Worm (Caenorhabditis elegans): ENCODE data around the gene acox-1.6.

The acox-1.6 gene

ce11 chrX:15838496-15838948, at the start of gene acox-1.6:
Gene acox-1.6 (minus strand): TSS chrX:15838546.
- TF ChIP-seq jun-1 (tag; optimal IDR thresholded peaks at IDR 0.05) (no peak), daf-16 (GFP tag; optimal IDR thresholded peaks at IDR 0.05) (no peak), daf-16 (tag; optimal IDR thresholded peaks at IDR 0.05) (peak; percentile 68), nhr-42 (GFP tag; IDR thresholded peaks at IDR 0.05) (no peak), nhr-10 (tag; optimal IDR thresholded peaks at IDR 0.05) (no peak), R02D3.7 (tag; optimal IDR thresholded peaks at IDR 0.05) (no peak), spr-1 (tag; optimal IDR thresholded peaks at IDR 0.05) (no peak), pqm-1 (tag; optimal IDR thresholded peaks at IDR 0.05) (peak; percentile 66), nhr-76 (tag; optimal IDR thresholded peaks at IDR 0.05) (no peak), aha-1 (tag) (peak; percentile 68), Y5F2A.4 (GFP tag; optimal IDR thresholded peaks at IDR 0.05) (no peak), daf-19 (GFP tag; conservative IDR thresholded peaks at IDR 0.05) (no peak), F37D6.2 (tag; optimal IDR thresholded peaks at IDR 0.05) (no peak), ztf-7 (tag; optimal IDR thresholded peaks at IDR 0.05) (no peak), zip-2 (tag; optimal IDR thresholded peaks at IDR 0.05) (no peak), ceh-62 (tag; optimal IDR thresholded peaks at IDR 0.05) (no peak), nhr-28 (tag; optimal IDR thresholded peaks at IDR 0.05) (peak; percentile 80), daf-12 (tag; optimal IDR thresholded peaks at IDR 0.05) (no peak), nhr-6 (tag; optimal IDR thresholded peaks at IDR 0.05) (no peak), hlh-11 (tag; optimal IDR thresholded peaks at IDR 0.05) (peak; percentile 7), lin-13 (GFP tag; optimal IDR thresholded peaks at IDR 0.05) (no peak), ctbp-1 (GFP tag; IDR thresholded peaks at IDR 0.05) (no peak), dmd-8 (GFP tag; IDR thresholded peaks at IDR 0.05) (no peak), attf-4 (tag; optimal IDR thresholded peaks at IDR 0.05) (no peak), lsy-2 (tag; optimal IDR thresholded peaks at IDR 0.05) (no peak), fkh-10 (GFP tag; optimal IDR thresholded peaks at IDR 0.05) (no peak), nhr-25 (tag; optimal IDR thresholded peaks at IDR 0.05; ENCODE audit: borderline replicate concordance, insufficient read depth) (no peak), dve-1 (tag; optimal IDR thresholded peaks at IDR 0.05; ENCODE audit: insufficient read depth) (peak; percentile 15), lin-15B (tag; optimal IDR thresholded peaks at IDR 0.05) (no peak), duxl-1 (tag; optimal IDR thresholded peaks at IDR 0.05; ENCODE audit: poor library complexity) (no peak), ceh-44 (GFP tag; IDR thresholded peaks at IDR 0.05) (no peak), T20F7.1 (GFP tag; optimal IDR thresholded peaks at IDR 0.05) (no peak), nhr-77 (tag; optimal IDR thresholded peaks at IDR 0.05) (peak; percentile 43), lir-3 (tag; optimal IDR thresholded peaks at IDR 0.05) (no peak), zip-11 (GFP tag; IDR thresholded peaks at IDR 0.05) (no peak), zag-1 (tag; optimal IDR thresholded peaks at IDR 0.05) (no peak), lim-7 (GFP tag; IDR thresholded peaks at IDR 0.05) (no peak), nhr-237 (tag; optimal IDR thresholded peaks at IDR 0.05) (no peak), hif-1 (tag; optimal IDR thresholded peaks at IDR 0.05) (peak in 1 of 2 experiments; percentile 48), ceh-82 (tag; optimal IDR thresholded peaks at IDR 0.05) (no peak), mdl-1 (tag; optimal IDR thresholded peaks at IDR 0.05) (peak in 1 of 2 experiments; percentile 7), dmd-6 (GFP tag; IDR thresholded peaks at IDR 0.05) (peak; percentile 23; the same call in 1 of the 2 replicates)

ce11 chrX:15887989-15888388, 49.6 kb upstream of the acox-1.6 start:
- TF ChIP-seq T26A8.4 (GFP tag; IDR thresholded peaks at IDR 0.05) = no peak
- no peak for TF ChIP-seq ces-1 (GFP tag; optimal IDR thresholded peaks at IDR 0.05)
- TF ChIP-seq ZK546.5 (tag; optimal IDR thresholded peaks at IDR 0.05) = no peak
- TF ChIP-seq ZK337.2 (GFP tag; IDR thresholded peaks at IDR 0.05) = no peak
- no peak for TF ChIP-seq saeg-2 (GFP tag; IDR thresholded peaks at IDR 0.05)
- TF ChIP-seq ctbp-1 (GFP tag; IDR thresholded peaks at IDR 0.05) = no peak
- no peak for TF ChIP-seq ceh-20 (GFP tag; IDR thresholded peaks at IDR 0.05)
- TF ChIP-seq lir-3 (tag; optimal IDR thresholded peaks at IDR 0.05) = no peak

Data from whole organism, L4 larva.